Worm (Caenorhabditis elegans): ENCODE results near the gene C17C3.11.

C17C3.11 gene

ce11 chrII:5500986-5501657 lies 36.5 kb upstream of the C17C3.11 start, which contains the start of gene F12A10.8 (continued):
- TF ChIP-seq lsy-27 (tag; optimal IDR thresholded peaks at IDR 0.05; ENCODE audit: borderline replicate concordance, insufficient read depth) (no peak), efl-1 (GFP tag; optimal IDR thresholded peaks at IDR 0.05) (peak; percentile 80), nfya-1 (tag; optimal IDR thresholded peaks at IDR 0.05; ENCODE audit: borderline replicate concordance, insufficient read depth) (no peak), Y95B8A.8 (GFP tag; IDR thresholded peaks at IDR 0.05) (no peak), bed-1 (GFP tag; IDR thresholded peaks at IDR 0.05) (no peak), ceh-40 (GFP tag; IDR thresholded peaks at IDR 0.05) (no peak), hmg-1.2 (GFP tag; IDR thresholded peaks at IDR 0.05) (0 out of 2 replicates have a peak, but pooled peaks have one; percentile 8), ztf-3 (GFP tag; optimal IDR thresholded peaks at IDR 0.05) (no peak), snpc-3.4 (tag; optimal IDR thresholded peaks at IDR 0.05) (peak; percentile 13), egl-44 (GFP tag; IDR thresholded peaks at IDR 0.05) (no peak), Y53F4B.3 (GFP tag; IDR thresholded peaks at IDR 0.05) (no peak), mel-28 (tag; optimal IDR thresholded peaks at IDR 0.05; ENCODE audit: borderline replicate concordance) (no peak), nhr-90 (tag; optimal IDR thresholded peaks at IDR 0.05) (no peak), bed-2 (GFP tag; IDR thresholded peaks at IDR 0.05) (no peak), attf-5 (GFP tag; optimal IDR thresholded peaks at IDR 0.05) (no peak), Y79H2A.3 (GFP tag; conservative IDR thresholded peaks at IDR 0.05) (no peak), die-1 (tag; optimal IDR thresholded peaks at IDR 0.05) (no peak), zfh-2 (GFP tag; conservative IDR thresholded peaks at IDR 0.05) (no peak), ceh-91 (GFP tag; IDR thresholded peaks at IDR 0.05) (peak; percentile 67), fkh-3 (tag; optimal IDR thresholded peaks at IDR 0.05) (no peak), let-526 (GFP tag; IDR thresholded peaks at IDR 0.05) (no peak), hsf-1 (GFP tag; IDR thresholded peaks at IDR 0.05) (no peak), lsl-1 (GFP tag; optimal IDR thresholded peaks at IDR 0.05) (peak; percentile 93), C17E4.6 (GFP tag; IDR thresholded peaks at IDR 0.05) (no peak), C06A6.2 (GFP tag; conservative IDR thresholded peaks at IDR 0.05) (no peak), F57C9.4 (tag; optimal IDR thresholded peaks at IDR 0.05) (no peak), lin-35 (GFP tag; optimal IDR thresholded peaks at IDR 0.05) (peak in 1 of 3 experiments; percentile 60), mcd-1 (GFP tag; IDR thresholded peaks at IDR 0.05) (peak; percentile 46; the same call in 1 of the 2 replicates), B0261.1 (tag; optimal IDR thresholded peaks at IDR 0.05) (no peak), dpff-1 (tag; optimal IDR thresholded peaks at IDR 0.05) (no peak), xnd-1 (tag; optimal IDR thresholded peaks at IDR 0.05) (peak; percentile 70), madf-8 (GFP tag; conservative IDR thresholded peaks at IDR 0.05) (peak; percentile 67), nhr-120 (GFP tag; IDR thresholded peaks at IDR 0.05) (no peak), lir-1 (GFP tag; conservative IDR thresholded peaks at IDR 0.05) (no peak), D2030.7 (GFP tag; IDR thresholded peaks at IDR 0.05) (peak; percentile 58; the same call in 1 of the 2 replicates)

- no peak for TF ChIP-seq F57C9.4 (tag; optimal IDR thresholded peaks at IDR 0.05)
- no peak for TF ChIP-seq lir-1 (GFP tag; conservative IDR thresholded peaks at IDR 0.05)
- no peak for TF ChIP-seq chd-7 (tag; optimal IDR thresholded peaks at IDR 0.05)
- TF ChIP-seq ceh-91 (GFP tag; IDR thresholded peaks at IDR 0.05), result no peak
- no peak for TF ChIP-seq ztf-18 (tag; optimal IDR thresholded peaks at IDR 0.05)
- TF ChIP-seq T26A5.8 (tag; optimal IDR thresholded peaks at IDR 0.05), result no peak
- no peak for TF ChIP-seq snpc-3.4 (tag; optimal IDR thresholded peaks at IDR 0.05)
- no peak for TF ChIP-seq ztf-25 (GFP tag; IDR thresholded peaks at IDR 0.05)
- no peak for TF ChIP-seq egl-18 (GFP tag; IDR thresholded peaks at IDR 0.05)
- no peak for TF ChIP-seq tbp1 (GFP tag; optimal IDR thresholded peaks at IDR 0.05)
- TF ChIP-seq snpc-1.3 (tag; optimal IDR thresholded peaks at IDR 0.05; ENCODE audit: insufficient read depth), result no peak
- TF ChIP-seq zim-3 (tag; optimal IDR thresholded peaks at IDR 0.05), result no peak
- no peak for TF ChIP-seq snpc-1.1 (tag; optimal IDR thresholded peaks at IDR 0.05; ENCODE audit: insufficient read depth)
- no peak for TF ChIP-seq lin-54 (GFP tag; optimal IDR thresholded peaks at IDR 0.05)
- no peak for TF ChIP-seq F55B11.4 (tag; optimal IDR thresholded peaks at IDR 0.05; ENCODE audit: borderline replicate concordance, insufficient read depth)
- no peak for TF ChIP-seq ztf-6 (GFP tag; IDR thresholded peaks at IDR 0.05)
- TF ChIP-seq bed-1 (GFP tag; IDR thresholded peaks at IDR 0.05), result no peak
Observed at ce11 chrII:5503760-5504159, 33.9 kb upstream of the C17C3.11 start, which contains the start of gene cyp-44A1. TSS of gene cyp-44A1 (plus strand) at chrII:5504044.

Data from whole organism, young adult.